Worm (Caenorhabditis elegans): Measurements from ENCODE around the gene sav-1.

The sav-1 gene

DNA sequence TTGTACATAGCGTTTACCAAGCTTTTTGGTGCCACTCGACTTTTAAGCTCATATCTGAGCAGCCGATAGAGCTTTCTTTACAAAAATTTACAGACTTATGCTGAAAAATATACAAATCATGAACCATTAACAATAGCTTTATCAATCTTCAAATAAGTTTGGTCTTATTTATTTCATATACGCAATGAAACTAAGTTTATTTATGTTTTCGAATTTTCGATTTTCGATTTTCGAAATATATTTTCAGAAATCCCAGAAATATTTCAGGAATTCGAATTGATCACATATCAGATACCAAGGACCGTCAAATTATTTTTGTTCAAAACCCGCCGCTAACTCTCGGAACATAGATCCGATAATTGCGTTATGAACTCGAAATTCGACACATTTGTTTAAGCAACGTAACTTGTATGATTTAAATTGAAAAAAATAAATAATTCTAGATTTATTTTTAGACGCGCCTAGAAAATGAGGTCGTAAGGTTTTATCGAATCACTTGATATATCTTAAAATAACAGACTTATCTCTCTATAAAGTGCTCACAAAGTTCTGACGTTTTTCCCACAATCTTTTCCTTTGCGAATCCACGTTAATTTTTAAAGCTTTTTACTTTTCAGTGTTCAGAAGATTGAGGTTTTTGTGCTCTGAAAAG, 45.7 kb downstream of the sav-1 start:
- TF ChIP-seq him-1 (tag; optimal IDR thresholded peaks at IDR 0.05) (no peak), dao-5 (tag; optimal IDR thresholded peaks at IDR 0.05) (no peak), W03F9.2 (tag; optimal IDR thresholded peaks at IDR 0.05) (no peak)

- TF ChIP-seq him-1 (tag; optimal IDR thresholded peaks at IDR 0.05) = peak; percentile 6
- TF ChIP-seq dao-5 (tag; optimal IDR thresholded peaks at IDR 0.05) = no peak
- peak; percentile 77 for TF ChIP-seq W03F9.2 (tag; optimal IDR thresholded peaks at IDR 0.05)
Measured at ce11 chrX:2237438-2237961, 49.5 kb downstream of the sav-1 start, which contains the start of gene vha-15. vha-15 (plus strand) TSS chrX:2237911.
